Fruit fly (Drosophila melanogaster): ENCODE data around the gene CG14626.

dm6 chrX:1199246-1199645 is 14.7 kb downstream of the CG14626 start, which contains the start of gene CG14625:
- TF ChIP-seq CG7786 (GFP tag; optimal IDR thresholded peaks at IDR 0.05) (no peak), MTF-1 (GFP tag; optimal IDR thresholded peaks at IDR 0.05; ENCODE audit: borderline replicate concordance) (no peak), grau (tag; optimal IDR thresholded peaks at IDR 0.05) (no peak), CG30403 (GFP tag; optimal IDR thresholded peaks at IDR 0.05) (no peak), seq (GFP tag; IDR thresholded peaks at IDR 0.05) (no peak), tup (GFP tag; optimal IDR thresholded peaks at IDR 0.05) (no peak), chn (GFP tag; optimal IDR thresholded peaks at IDR 0.05) (no peak), Sry-β (GFP tag; optimal IDR thresholded peaks at IDR 0.05) (no peak), pum (GFP tag; optimal IDR thresholded peaks at IDR 0.05) (no peak), CG4360 (GFP tag; IDR thresholded peaks at IDR 0.05) (no peak)

Measured in whole organism, embryonic.